Worm (Caenorhabditis elegans) whole organism, L3 larva: ENCODE measurements around the gene H08M01.1.

Experiments used
- fkh-2 ChIP-seq: fragments of 150-350 bp; optimal IDR thresholded peaks from 2 replicates; lab custom pipeline; 2014; ENCODE audit warnings: missing biosample characterization, missing genetic modification reagents, missing genetic modification characterization
- nhr-12 ChIP-seq: fragments of 150-350 bp; optimal IDR thresholded peaks from 2 replicates; lab custom pipeline; 2014; ENCODE audit warnings: missing biosample characterization, missing genetic modification characterization

DNA sequence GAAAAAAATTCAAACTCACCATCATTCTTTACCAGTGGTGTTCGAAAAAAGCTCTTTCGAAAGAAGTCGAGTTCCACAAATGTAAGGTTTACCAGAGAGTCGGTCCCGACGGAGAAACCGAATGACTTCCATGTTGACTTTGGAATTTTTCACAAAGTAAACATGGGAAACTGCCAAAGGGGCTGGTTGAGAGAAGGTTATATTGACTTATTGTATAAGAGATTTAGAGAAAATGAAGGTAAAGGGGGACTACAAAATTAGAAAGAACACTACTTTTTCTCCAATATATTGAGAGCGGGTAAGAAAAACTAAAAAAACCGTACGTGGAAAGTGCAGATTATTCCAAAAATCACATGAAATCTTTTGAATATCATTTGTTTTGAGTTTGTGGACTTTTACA lies 29.0 kb upstream of the H08M01.1 start, which contains the start of gene vamp-8:
- no peak for TF ChIP-seq nhr-12 (tag; lab: Kevin White, UChicago)
- no peak for TF ChIP-seq fkh-2 (tag; lab: Kevin White, UChicago)
